Worm (Caenorhabditis elegans): ENCODE results near the gene xpo-1.

DNA sequence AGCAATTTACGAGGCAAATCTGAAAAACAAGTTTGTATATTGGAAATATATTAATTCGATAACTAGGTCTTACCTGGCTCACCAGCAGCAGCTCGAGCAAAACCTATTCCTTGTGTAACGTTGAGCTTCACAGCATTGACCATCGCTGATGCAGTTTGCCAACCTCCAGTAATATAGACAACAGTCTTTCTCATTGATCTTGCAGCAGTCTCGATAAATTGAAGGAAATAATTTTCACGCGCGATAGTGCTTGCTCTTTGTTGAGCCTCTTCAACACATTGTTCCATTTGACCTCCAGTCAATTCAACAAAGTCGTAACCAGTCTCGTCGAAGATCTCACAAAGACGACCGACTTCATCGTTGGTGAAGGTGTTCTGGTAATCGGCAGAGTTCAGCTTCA lies 5.7 kb downstream of the xpo-1 start:
- TF ChIP-seq nhr-28 (tag; optimal IDR thresholded peaks at IDR 0.05) (no peak), mab-5 (tag; optimal IDR thresholded peaks at IDR 0.05) (no peak), unc-62 (GFP tag; optimal IDR thresholded peaks at IDR 0.05) (no peak), cnd-1 (tag; optimal IDR thresholded peaks at IDR 0.05) (no peak), nhr-12 (tag; optimal IDR thresholded peaks at IDR 0.05) (no peak), lsy-2 (tag; optimal IDR thresholded peaks at IDR 0.05) (no peak), sptf-1 (tag; optimal IDR thresholded peaks at IDR 0.05) (no peak), nhr-76 (tag; optimal IDR thresholded peaks at IDR 0.05) (no peak), sem-2 (GFP tag; optimal IDR thresholded peaks at IDR 0.05) (no peak), nhr-237 (tag; optimal IDR thresholded peaks at IDR 0.05) (no peak)
